Fruit fly (Drosophila melanogaster) S2 (cell line): ENCODE data around the gene Cox10.

Experiments
- CG8478 ChIP-seq: fragments of >200 bp; optimal IDR thresholded peaks from 2 replicates; lab custom pipeline; 2018
- CTCF ChIP-seq, 2 experiments: fragments of >200 bp; optimal IDR thresholded peaks; 2 replicates each; lab custom pipeline; 2018

DNA sequence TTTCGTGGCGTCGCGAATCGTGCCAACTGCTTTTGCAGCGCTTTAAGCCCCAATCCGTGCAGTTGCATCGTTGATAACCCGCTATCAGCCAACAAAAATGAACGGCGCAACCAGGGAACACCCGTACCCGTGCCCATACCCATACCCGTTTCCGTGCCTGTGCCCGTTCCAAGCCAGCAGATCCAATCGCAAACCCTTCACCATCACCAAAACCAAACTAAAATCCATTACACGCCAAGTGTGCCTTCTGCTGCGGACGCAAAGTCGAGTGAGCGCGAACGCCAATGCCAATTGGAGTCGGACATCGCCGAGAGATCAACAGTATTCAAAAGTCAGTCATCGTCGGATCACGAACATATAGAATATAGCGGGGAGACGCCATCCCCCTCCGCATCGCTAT, 2.9 kb downstream of the Cox10 start:
- TF ChIP-seq CTCF (optimal IDR thresholded peaks at IDR 0.05; lab: Kevin White, UChicago) (no peak), CG8478 (lab: Kevin White, UChicago) (no peak)
